Fruit fly (Drosophila melanogaster): ENCODE results near the gene Rubicon.

- no peak for TF ChIP-seq nerfin-2 (GFP tag; IDR thresholded peaks at IDR 0.05; ENCODE audit: partially characterized antibody)
- TF ChIP-seq Sry-β (GFP tag; optimal IDR thresholded peaks at IDR 0.05), result no peak
- no peak for TF ChIP-seq gem (tag; optimal IDR thresholded peaks at IDR 0.05)
- no peak for TF ChIP-seq lmd (GFP tag; IDR thresholded peaks at IDR 0.05)
- no peak for TF ChIP-seq HLH3B (GFP tag; IDR thresholded peaks at IDR 0.05)
- TF ChIP-seq run (tag; optimal IDR thresholded peaks at IDR 0.05), result no peak
- TF ChIP-seq br (optimal IDR thresholded peaks at IDR 0.05), result no peak
- TF ChIP-seq Oaz (GFP tag; IDR thresholded peaks at IDR 0.05), result no peak
- TF ChIP-seq E2f2 (GFP tag; IDR thresholded peaks at IDR 0.05), result no peak
- no peak for TF ChIP-seq Lpt (GFP tag; optimal IDR thresholded peaks at IDR 0.05)
Observed at dm6 chrX:8685394-8685793, 8.5 kb downstream of the Rubicon start.
